Fruit fly (Drosophila melanogaster) whole organism, embryonic: ENCODE results near the gene CG46059.

ENCODE experiments used
- CG10654 ChIP-seq: fragments of 200-800 bp; sonication (Bioruptor generic); optimal IDR thresholded peaks from 2 replicates; lab custom pipeline; 2016; ENCODE audit warnings: missing biosample characterization, missing genetic modification characterization
- CG11560 ChIP-seq: fragments of 200-800 bp; sonication (Bioruptor generic); IDR thresholded peaks from 3 replicates; pipeline ENCODE4 v1.3.6; 2022; ENCODE audit warnings: missing biosample characterization, missing genetic modification characterization
- CG13123 ChIP-seq: fragments of 200-800 bp; sonication (Bioruptor generic); optimal IDR thresholded peaks from 2 replicates; lab custom pipeline; 2016; ENCODE audit warnings: missing biosample characterization, missing genetic modification characterization
- CG13287 ChIP-seq: fragments of 200-800 bp; sonication (Bioruptor generic); IDR thresholded peaks from 2 replicates; pipeline ENCODE4 v1.3.6; 2022; ENCODE audit warnings: missing biosample characterization, missing genetic modification characterization; ENCODE audit not compliant: partially characterized antibody
- CG13296 ChIP-seq: fragments of 200-800 bp; sonication (Bioruptor generic); optimal IDR thresholded peaks from 3 replicates; lab custom pipeline; 2018; ENCODE audit warnings: missing biosample characterization, mild to moderate bottlenecking, missing genetic modification characterization
- CG15073 ChIP-seq: fragments of 200-800 bp; sonication (Bioruptor generic); optimal IDR thresholded peaks from 2 replicates; lab custom pipeline; 2016; ENCODE audit warnings: missing biosample characterization, missing genetic modification characterization
- CG15479 ChIP-seq: fragments of 200-800 bp; sonication (Bioruptor generic); optimal IDR thresholded peaks from 3 replicates; lab custom pipeline; 2019; ENCODE audit warnings: missing biosample characterization, mild to moderate bottlenecking, missing genetic modification characterization, moderate library complexity
- CG17385 ChIP-seq: fragments of 200-800 bp; sonication (Bioruptor generic); optimal IDR thresholded peaks from 3 replicates; lab custom pipeline; 2018; ENCODE audit warnings: missing biosample characterization, mild to moderate bottlenecking, missing genetic modification characterization
- CG18262 ChIP-seq: fragments of 200-800 bp; optimal IDR thresholded peaks from 3 replicates; lab custom pipeline; 2019; ENCODE audit warnings: missing biosample characterization, mild to moderate bottlenecking, missing genetic modification characterization, moderate library complexity
- CG18599 ChIP-seq: fragments of 200-800 bp; sonication (Bioruptor generic); optimal IDR thresholded peaks from 3 replicates; lab custom pipeline; 2017; ENCODE audit warnings: missing biosample characterization, missing genetic modification characterization, mild to moderate bottlenecking, moderate library complexity, missing genetic modification reagents
- CG2199 ChIP-seq: fragments of 200-800 bp; sonication (Bioruptor generic); IDR thresholded peaks from 3 replicates; pipeline ENCODE4 v1.3.6; 2022; ENCODE audit warnings: missing biosample characterization, missing genetic modification characterization
- CG2678 ChIP-seq: fragments of 200-800 bp; sonication (Bioruptor generic); optimal IDR thresholded peaks from 3 replicates; lab custom pipeline; 2019; ENCODE audit warnings: missing biosample characterization, mild to moderate bottlenecking, missing genetic modification characterization, moderate library complexity
- CG2875 ChIP-seq: fragments of 200-800 bp; sonication (Bioruptor generic); optimal IDR thresholded peaks from 2 replicates; lab custom pipeline; 2017; ENCODE audit warnings: missing biosample characterization, mild to moderate bottlenecking, missing genetic modification characterization, missing genetic modification reagents
- CG30403 ChIP-seq: fragments of 200-800 bp; sonication (Bioruptor generic); optimal IDR thresholded peaks from 3 replicates; lab custom pipeline; 2016; ENCODE audit warnings: missing biosample characterization, missing genetic modification characterization
- CG3281 ChIP-seq: fragments of 200-800 bp; sonication (Bioruptor generic); optimal IDR thresholded peaks from 3 replicates; lab custom pipeline; 2017; ENCODE audit warnings: missing biosample characterization, mild to moderate bottlenecking, missing genetic modification characterization
- CG6272 ChIP-seq: fragments of 200-800 bp; sonication (Bioruptor generic); IDR thresholded peaks from 2 replicates; pipeline ENCODE4 v1.3.6; 2022; ENCODE audit warnings: missing biosample characterization, missing genetic modification characterization
- CG7786 ChIP-seq: fragments of 200-800 bp; sonication (Bioruptor generic); optimal IDR thresholded peaks from 2 replicates; lab custom pipeline; 2016; ENCODE audit warnings: missing biosample characterization, missing genetic modification characterization
- CG8478 ChIP-seq: fragments of >200 bp; optimal IDR thresholded peaks from 2 replicates; lab custom pipeline; 2018
- CG9437 ChIP-seq: fragments of 200-800 bp; sonication (Bioruptor generic); optimal IDR thresholded peaks from 2 replicates; lab custom pipeline; 2018; ENCODE audit warnings: missing biosample characterization, mild to moderate bottlenecking, missing genetic modification characterization
- CG9727 ChIP-seq: fragments of 200-800 bp; sonication (Bioruptor generic); optimal IDR thresholded peaks from 3 replicates; lab custom pipeline; 2017; ENCODE audit warnings: missing biosample characterization, mild to moderate bottlenecking, missing genetic modification characterization
- D ChIP-seq, 2 experiments: fragments of 200-800 bp in 1 of 2; fragments of >200 bp in 1 of 2; sonication (Bioruptor generic) in 1 of 2; optimal IDR thresholded peaks; 2 replicates in 1 of 2; 3 replicates in 1 of 2; lab custom pipeline; 2017; ENCODE audit warnings: mild to moderate bottlenecking in 1 of 2, missing biosample characterization in 1 of 2, missing genetic modification characterization in 1 of 2, missing genetic modification reagents in 1 of 2
- Dbx ChIP-seq: fragments of 200-800 bp; sonication (Bioruptor generic); IDR thresholded peaks from 3 replicates; pipeline ENCODE4 v1.3.6; 2022; ENCODE audit warnings: missing biosample characterization, missing genetic modification characterization
- Doc3 ChIP-seq: fragments of 200-800 bp; sonication (Bioruptor generic); IDR thresholded peaks from 3 replicates; pipeline ENCODE4 v1.3.6; 2022; ENCODE audit warnings: missing biosample characterization, missing genetic modification characterization; ENCODE audit not compliant: partially characterized antibody
- Myb ChIP-seq: fragments of 200-800 bp; sonication (Bioruptor generic); optimal IDR thresholded peaks from 2 replicates; lab custom pipeline; 2016; ENCODE audit warnings: missing biosample characterization, missing genetic modification characterization
- Poxn ChIP-seq: fragments of 200-800 bp; sonication (Bioruptor generic); IDR thresholded peaks from 2 replicates; pipeline ENCODE4 v1.3.6; 2022; ENCODE audit warnings: missing biosample characterization, missing genetic modification characterization
- Rfx ChIP-seq: fragments of 200-800 bp; sonication (Bioruptor generic); IDR thresholded peaks from 2 replicates; pipeline ENCODE4 v1.3.6; 2022; ENCODE audit warnings: missing biosample characterization, missing genetic modification characterization
- Side ChIP-seq: fragments of 200-800 bp; sonication (Bioruptor generic); optimal IDR thresholded peaks from 2 replicates; lab custom pipeline; 2016; ENCODE audit warnings: missing biosample characterization, missing genetic modification characterization
- ara ChIP-seq: fragments of 200-800 bp; sonication (Bioruptor generic); IDR thresholded peaks from 2 replicates; pipeline ENCODE4 v1.3.6; 2022; ENCODE audit warnings: missing biosample characterization, missing genetic modification characterization
- bbx ChIP-seq: fragments of 200-800 bp; sonication (Bioruptor generic); IDR thresholded peaks from 2 replicates; pipeline ENCODE4 v1.3.6; 2022; ENCODE audit warnings: missing biosample characterization, missing genetic modification characterization; ENCODE audit not compliant: partially characterized antibody
- cad ChIP-seq: fragments of >200 bp; optimal IDR thresholded peaks from 2 replicates; lab custom pipeline; 2017; ENCODE audit warnings: missing biosample characterization, missing genetic modification characterization
- corto ChIP-seq: fragments of 200-800 bp; sonication (Bioruptor generic); optimal IDR thresholded peaks from 2 replicates; lab custom pipeline; 2016; ENCODE audit warnings: missing biosample characterization, mild to moderate bottlenecking, missing genetic modification characterization, moderate library complexity
- crol ChIP-seq: fragments of 200-800 bp; sonication (Bioruptor generic); IDR thresholded peaks from 2 replicates; pipeline ENCODE4 v1.3.6; 2022; ENCODE audit warnings: missing biosample characterization, missing genetic modification characterization
- dmrt11E ChIP-seq: fragments of 200-800 bp; sonication (Bioruptor generic); optimal IDR thresholded peaks from 3 replicates; lab custom pipeline; 2018; ENCODE audit warnings: missing biosample characterization, mild to moderate bottlenecking, missing genetic modification characterization, moderate library complexity
- grau ChIP-seq: fragments of 200-800 bp; optimal IDR thresholded peaks from 3 replicates; lab custom pipeline; 2019; ENCODE audit warnings: missing biosample characterization, mild to moderate bottlenecking, missing genetic modification characterization, moderate library complexity
- ken ChIP-seq: fragments of 200-800 bp; sonication (Bioruptor generic); IDR thresholded peaks from 3 replicates; pipeline ENCODE4 v1.3.6; 2022; ENCODE audit warnings: missing biosample characterization, missing genetic modification characterization
- lbe ChIP-seq: fragments of 200-800 bp; sonication (Bioruptor generic); optimal IDR thresholded peaks from 2 replicates; lab custom pipeline; 2016; ENCODE audit warnings: missing biosample characterization, mild to moderate bottlenecking, missing genetic modification characterization
- lov ChIP-seq, 2 experiments: fragments of 200-800 bp in 1 of 2; fragments of >200 bp in 1 of 2; sonication (Bioruptor generic) in 1 of 2; IDR thresholded peaks in 1 of 2; optimal IDR thresholded peaks in 1 of 2; 2 replicates in 1 of 2; 3 replicates in 1 of 2; pipeline versions ENCODE4 v1.3.6 to Lab custom; 2017 to 2022; ENCODE audit warnings: missing biosample characterization in 1 of 2, missing genetic modification characterization in 1 of 2
- pan ChIP-seq, 4 experiments: fragments of >200 bp in 3 of 4; fragments of 200-800 bp in 1 of 4; sonication (Bioruptor generic) in 1 of 4; optimal IDR thresholded peaks in 3 of 4; IDR thresholded peaks in 1 of 4; 2 replicates each; pipeline versions ENCODE4 v1.3.6 to Lab custom; 2017 to 2022; ENCODE audit warnings: missing biosample characterization in 2 of 4, missing genetic modification characterization in 2 of 4, mixed read lengths in 1 of 4
- pfk ChIP-seq: fragments of 200-800 bp; sonication (Bioruptor generic); optimal IDR thresholded peaks from 2 replicates; lab custom pipeline; 2018; ENCODE audit warnings: missing biosample characterization, mild to moderate bottlenecking, missing genetic modification characterization, moderate library complexity
- phol ChIP-seq: fragments of 200-800 bp; sonication (Bioruptor generic); optimal IDR thresholded peaks from 3 replicates; lab custom pipeline; 2018; ENCODE audit warnings: missing biosample characterization, mild to moderate bottlenecking, missing genetic modification characterization, moderate library complexity
- ro ChIP-seq: fragments of 200-800 bp; sonication (Bioruptor generic); IDR thresholded peaks from 2 replicates; pipeline ENCODE4 v1.3.6; 2022; ENCODE audit warnings: missing biosample characterization, missing genetic modification characterization
- sens ChIP-seq: fragments of 200-800 bp; sonication (Bioruptor generic); peaks from one replicate; lab custom pipeline; 2016; ENCODE audit warnings: missing biosample characterization, missing genetic modification characterization
- slbo ChIP-seq: fragments of 200-800 bp; sonication (Bioruptor generic); IDR thresholded peaks from 2 replicates; pipeline ENCODE4 v1.3.6; 2022; ENCODE audit warnings: missing biosample characterization, missing genetic modification characterization
- sqz ChIP-seq: fragments of 200-800 bp; sonication (Bioruptor generic); optimal IDR thresholded peaks from 3 replicates; lab custom pipeline; 2018; ENCODE audit warnings: missing biosample characterization, mild to moderate bottlenecking, missing genetic modification characterization
- vvl ChIP-seq: fragments of 200-800 bp; sonication (Bioruptor generic); IDR thresholded peaks from 2 replicates; pipeline ENCODE4 v1.3.6; 2022; ENCODE audit warnings: missing biosample characterization, missing genetic modification characterization
- zfh2 ChIP-seq: fragments of 200-800 bp; sonication (Bioruptor generic); optimal IDR thresholded peaks from 2 replicates; lab custom pipeline; 2016; ENCODE audit warnings: missing biosample characterization, missing genetic modification characterization

The CG46059 gene

DNA sequence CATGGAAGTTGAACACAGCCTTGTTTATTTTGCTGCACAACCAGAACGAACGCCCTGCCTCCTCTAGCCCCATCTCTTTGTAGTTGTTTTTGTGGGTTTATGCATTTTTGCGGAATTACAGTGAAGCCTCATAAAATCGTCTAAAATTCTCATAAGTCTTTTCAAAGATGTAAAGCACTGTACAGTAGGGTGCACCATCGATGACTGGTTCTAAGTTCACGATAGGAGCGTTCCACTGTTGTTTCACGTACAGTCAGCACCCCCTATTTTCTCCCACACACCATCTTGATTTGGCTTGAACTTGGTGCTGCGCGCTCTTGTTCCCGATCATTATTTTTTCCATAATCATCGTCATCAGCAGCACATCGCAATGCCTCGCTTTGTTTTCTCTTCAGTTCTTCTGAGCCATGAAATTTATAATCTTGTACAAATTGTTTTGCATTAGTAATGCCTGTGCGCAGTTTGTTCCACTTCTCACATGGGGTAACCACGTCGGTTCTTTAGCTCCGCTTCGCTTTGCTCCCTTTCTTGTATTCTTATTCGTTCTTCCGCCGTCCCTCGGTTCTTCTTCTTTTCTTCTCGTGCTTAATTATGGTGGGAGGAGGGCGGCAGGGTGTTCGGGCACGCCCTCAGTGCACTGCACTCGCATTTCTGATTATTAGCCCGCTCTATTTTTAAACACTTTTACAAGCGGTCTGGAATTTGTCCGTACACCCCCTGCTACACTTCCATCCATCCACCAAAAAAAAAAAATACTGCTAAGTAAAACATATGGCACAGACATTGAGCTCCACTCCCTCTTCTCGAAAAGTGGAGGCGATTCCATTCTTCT lies 20.2 kb downstream of the CG46059 start (continued):
- TF ChIP-seq CG13287 (GFP tag; lab: Robert Waterston, UW) (no peak), CG30403 (peak; percentile 7), CG13296 (GFP tag; lab: Kevin White, UChicago) (no peak), CG10654 (no peak), CG17385 (GFP tag; lab: Kevin White, UChicago) (peak; percentile 61), CG7786 (GFP tag; lab: Kevin White, UChicago) (peak; percentile 16), CG13123 (GFP tag; lab: Kevin White, UChicago) (no peak), dmrt11E (tag; lab: Kevin White, UChicago) (no peak), CG9437 (GFP tag; lab: Kevin White, UChicago) (no peak), CG2875 (GFP tag; lab: Kevin White, UChicago) (no peak), ken (GFP tag; lab: Robert Waterston, UW) (0 out of 3 replicates have a peak, but pooled peaks have one; percentile 22), sqz (GFP tag; lab: Kevin White, UChicago) (peak; percentile 23), CG11560 (tag; lab: Robert Waterston, UW) (no peak), ara (GFP tag; lab: Robert Waterston, UW) (peak; percentile 21; the same call in 1 of the 2 replicates), CG2678 (no peak), vvl (GFP tag; lab: Robert Waterston, UW) (0 out of 2 replicates have a peak, but pooled peaks have one; percentile 6), phol (tag; lab: Kevin White, UChicago) (peak; percentile 12), bbx (no peak), CG6272 (GFP tag; lab: Robert Waterston, UW) (no peak), Myb (GFP tag; lab: Kevin White, UChicago) (no peak)

DNA sequence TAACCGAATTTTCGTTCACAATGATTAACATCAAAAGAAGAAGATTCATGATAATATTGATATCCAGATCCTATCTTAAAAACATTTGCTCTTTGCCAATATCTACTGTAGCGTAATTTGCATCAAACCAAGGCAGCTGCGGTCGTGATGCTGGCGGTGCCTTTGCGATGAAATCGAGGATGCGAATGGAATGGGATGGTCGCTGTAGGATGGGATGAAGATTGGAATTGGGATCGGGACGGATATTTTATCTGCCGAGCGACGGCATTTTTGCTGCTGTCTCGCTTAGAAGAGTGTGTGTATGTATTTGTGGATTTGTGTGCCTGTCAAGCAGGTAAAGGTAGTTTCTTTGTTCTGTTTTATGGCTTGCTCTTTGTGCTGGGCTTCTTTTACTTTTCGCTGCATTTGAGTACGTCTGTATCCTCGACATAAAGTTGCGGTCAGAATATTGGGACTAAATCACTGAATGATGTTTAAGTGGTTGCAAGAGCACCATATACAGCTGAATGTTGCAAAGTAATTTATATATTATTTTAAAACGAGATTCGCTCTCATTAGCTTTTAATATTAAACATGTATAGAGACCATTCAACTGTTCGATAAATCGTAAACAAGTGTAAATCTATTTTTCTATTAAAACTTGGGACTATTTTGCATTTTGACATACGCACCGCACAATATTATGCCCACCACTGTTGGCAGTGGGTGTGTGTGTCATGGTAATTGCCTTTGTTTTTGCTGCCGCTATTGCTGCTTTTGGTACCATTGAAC lies 21.1 kb downstream of the CG46059 start:
- TF ChIP-seq Dbx (GFP tag; lab: Robert Waterston, UW) (no peak), slbo (GFP tag; lab: Robert Waterston, UW) (no peak), CG9727 (no peak), CG3281 (no peak), CG18262 (tag; lab: Kevin White, UChicago) (peak; percentile 16), CG2199 (peak; percentile 55; the same call in 2 of the 3 replicates), zfh2 (GFP tag; lab: Kevin White, UChicago) (no peak), Rfx (GFP tag; lab: Robert Waterston, UW) (0 out of 2 replicates have a peak, but pooled peaks have one; percentile 4), pfk (GFP tag; lab: Kevin White, UChicago) (peak; percentile 69), CG15479 (GFP tag; lab: Kevin White, UChicago) (peak; percentile 96), pan (optimal IDR thresholded peaks at IDR 0.05; lab: Kevin White, UChicago) (no peak), pan (GFP tag; optimal IDR thresholded peaks at IDR 0.05 in 1 of 2, IDR thresholded peaks at IDR 0.05 in 1 of 2) (peak in 1 of 2 experiments; percentile 12), lbe (GFP tag; lab: Kevin White, UChicago) (peak; percentile 46), CG8478 (lab: Kevin White, UChicago) (no peak), ro (no peak), cad (GFP tag; lab: Kevin White, UChicago) (peak; percentile 82), Poxn (GFP tag; lab: Robert Waterston, UW) (no peak), D (optimal IDR thresholded peaks at IDR 0.05; lab: Kevin White, UChicago) (peak; percentile 27), D (GFP tag; optimal IDR thresholded peaks at IDR 0.05; lab: Kevin White, UChicago) (no peak), Side (GFP tag; lab: Kevin White, UChicago) (no peak), CG18599 (GFP tag; lab: Kevin White, UChicago) (no peak), CG7786 (GFP tag; lab: Kevin White, UChicago) (no peak), grau (tag; lab: Kevin White, UChicago) (peak; percentile 17), corto (peak; percentile 48), lov (optimal IDR thresholded peaks at IDR 0.05; lab: Kevin White, UChicago) (no peak), lov (GFP tag; IDR thresholded peaks at IDR 0.05; lab: Robert Waterston, UW) (no peak), sens (GFP tag; lab: Kevin White, UChicago) (peak; percentile 53), crol (GFP tag; lab: Robert Waterston, UW) (no peak), Doc3 (GFP tag; lab: Robert Waterston, UW) (no peak), CG15073 (peak; percentile 94)
